Worm (Caenorhabditis elegans) whole organism, early embryonic: Measurements from ENCODE around the gene eelo-2.

ENCODE experiments used
- F13C5.2 ChIP-seq: sonication (generic microtip); optimal IDR thresholded peaks from 2 replicates; lab custom pipeline; 2017; ENCODE audit warnings: mild to moderate bottlenecking, missing genetic modification characterization, inconsistent platforms, missing compliant biosample characterization
- ama-1 ChIP-seq: fragments of 150-350 bp; optimal IDR thresholded peaks from 2 replicates; lab custom pipeline; 2014
- ceh-13 ChIP-seq: fragments of 200-800 bp; sonication (Bioruptor generic); optimal IDR thresholded peaks from 2 replicates; lab custom pipeline; 2018; ENCODE audit warnings: mild to moderate bottlenecking, missing genetic modification characterization, missing compliant biosample characterization
- ets-7 ChIP-seq: sonication (generic microtip); optimal IDR thresholded peaks from 2 replicates; lab custom pipeline; 2016; ENCODE audit warnings: missing genotype, missing genetic modification characterization, missing compliant biosample characterization
- flt-1 ChIP-seq: fragments of 200-800 bp; sonication (Bioruptor generic); IDR thresholded peaks from 2 replicates; pipeline ENCODE4 v1.3.6; 2022; ENCODE audit warnings: missing genetic modification characterization, missing compliant biosample characterization
- hmbx-1 ChIP-seq: sonication (generic microtip); optimal IDR thresholded peaks from 2 replicates; lab custom pipeline; 2016; ENCODE audit warnings: mild to moderate bottlenecking, missing genetic modification characterization, missing compliant biosample characterization
- hmg-4 ChIP-seq: fragments of 200-800 bp; sonication (Bioruptor generic); optimal IDR thresholded peaks from 2 replicates; lab custom pipeline; 2018; ENCODE audit warnings: mild to moderate bottlenecking, missing genetic modification characterization, missing compliant biosample characterization
- hnd-1 ChIP-seq: sonication (generic microtip); optimal IDR thresholded peaks from 2 replicates; lab custom pipeline; 2016; ENCODE audit warnings: missing genetic modification characterization, missing compliant biosample characterization
- pes-1 ChIP-seq: fragments of 200-800 bp; sonication (Bioruptor generic); IDR thresholded peaks from 2 replicates; pipeline ENCODE4 v1.3.6; 2022; ENCODE audit warnings: missing genetic modification reagents, missing genetic modification characterization, missing compliant biosample characterization
- tbx-11 ChIP-seq: fragments of 200-800 bp; sonication (Bioruptor generic); IDR thresholded peaks from 2 replicates; pipeline ENCODE4 v1.3.6; 2022; ENCODE audit warnings: missing genetic modification characterization, missing compliant biosample characterization

DNA sequence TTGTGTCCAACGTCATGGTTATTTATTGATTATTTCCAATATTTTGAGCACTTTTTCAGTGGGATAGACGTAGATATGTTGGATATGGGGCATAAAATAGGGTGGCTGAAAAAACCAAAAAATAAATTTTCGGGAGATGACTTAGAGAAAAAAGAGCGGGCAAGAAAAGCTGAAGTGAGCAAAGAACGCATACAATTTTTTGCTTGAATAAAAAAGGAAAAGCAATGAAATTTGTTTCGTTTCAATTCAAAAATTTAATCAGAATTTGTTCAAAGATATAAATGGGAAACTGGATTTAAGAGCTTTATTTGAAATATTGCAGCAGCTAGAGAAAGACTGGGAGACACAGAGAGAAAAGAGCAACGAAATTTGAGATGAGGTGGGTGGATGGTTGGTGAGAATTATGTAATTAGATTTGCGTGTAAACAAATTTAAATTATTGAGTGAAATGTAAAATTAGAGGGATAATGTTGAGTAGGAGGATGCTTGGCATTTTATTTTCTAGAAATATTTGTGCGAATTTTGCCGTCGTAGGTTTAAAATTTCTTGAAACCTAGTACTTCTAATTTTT, 41.8 kb downstream of the eelo-2 start, which contains the start of the genes T28F3.11 and slc-17.4:
- TF ChIP-seq pes-1 (GFP tag; lab: Robert Waterston, UW) = no peak
- no peak for TF ChIP-seq ets-7 (tag; lab: Kevin White, UChicago)
- TF ChIP-seq hmbx-1 (tag; lab: Kevin White, UChicago) = no peak
- no peak for TF ChIP-seq tbx-11 (GFP tag; lab: Robert Waterston, UW)
- no peak for TF ChIP-seq hnd-1 (tag; lab: Kevin White, UChicago)
- TF ChIP-seq F13C5.2 (tag; lab: Kevin White, UChicago) = no peak
- TF ChIP-seq ama-1 = no peak
- no peak for TF ChIP-seq ceh-13
- no peak for TF ChIP-seq hmg-4
- no peak for TF ChIP-seq flt-1 (GFP tag; lab: Robert Waterston, UW)
